Fruit fly (Drosophila melanogaster) whole organism, prepupa: ENCODE data around the gene sna.

Experiments
- CG11294 ChIP-seq: fragments of 200-800 bp; sonication (Bioruptor generic); IDR thresholded peaks from 2 replicates; pipeline ENCODE4 v1.3.6; 2022; ENCODE audit warnings: missing biosample characterization, missing genetic modification characterization
- CG8632 ChIP-seq: fragments of 200-800 bp; sonication (Bioruptor generic); optimal IDR thresholded peaks from 3 replicates; lab custom pipeline; 2016; ENCODE audit warnings: missing biosample characterization, missing genetic modification characterization
- Eip75B ChIP-seq: fragments of 200-800 bp; sonication (Bioruptor generic); optimal IDR thresholded peaks from 3 replicates; lab custom pipeline; 2016; ENCODE audit warnings: missing biosample characterization, missing genetic modification characterization
- Eip78C ChIP-seq: fragments of 200-800 bp; sonication (Bioruptor generic); peaks from one replicate; lab custom pipeline; 2016; ENCODE audit warnings: missing biosample characterization, missing genetic modification characterization
- Hr39 ChIP-seq: fragments of 200-800 bp; sonication (Bioruptor generic); optimal IDR thresholded peaks from 2 replicates; lab custom pipeline; 2016; ENCODE audit warnings: missing biosample characterization, missing genetic modification characterization
- Hr4 ChIP-seq: fragments of 200-800 bp; sonication (Bioruptor generic); optimal IDR thresholded peaks from 3 replicates; lab custom pipeline; 2016; ENCODE audit warnings: missing biosample characterization, missing genetic modification characterization
- Met ChIP-seq: fragments of 200-800 bp; sonication (Bioruptor generic); optimal IDR thresholded peaks from 3 replicates; lab custom pipeline; 2016; ENCODE audit warnings: missing biosample characterization, missing genetic modification characterization
- lz ChIP-seq: fragments of 200-800 bp; sonication (Bioruptor generic); optimal IDR thresholded peaks from 3 replicates; lab custom pipeline; 2016; ENCODE audit warnings: missing biosample characterization, missing genetic modification characterization
- spab ChIP-seq: fragments of 200-800 bp; sonication (Bioruptor generic); optimal IDR thresholded peaks from 2 replicates; lab custom pipeline; 2017; ENCODE audit warnings: missing biosample characterization, mild to moderate bottlenecking, missing genetic modification characterization, missing genetic modification reagents

DNA sequence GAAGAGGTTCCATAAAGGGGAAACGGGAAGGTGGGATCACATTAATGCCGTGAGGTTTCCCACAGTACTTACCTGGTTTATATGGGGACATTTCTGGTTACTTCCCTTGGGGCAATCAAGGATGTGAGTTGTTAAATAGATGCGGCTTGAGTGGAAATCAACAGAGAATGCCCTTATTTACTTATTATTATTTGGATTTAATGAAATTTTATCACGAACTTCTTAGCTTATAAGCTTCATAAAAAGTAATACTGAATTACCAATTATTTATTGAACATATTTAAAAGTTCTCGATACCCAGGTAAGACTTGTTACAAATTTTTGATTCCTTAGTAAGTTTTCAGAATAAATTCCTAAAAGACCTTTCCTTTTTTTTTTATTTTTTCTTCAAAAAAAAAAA, 45.1 kb downstream of the sna start, which contains the start of gene CG4161:
- TF ChIP-seq Hr39 (no peak), CG11294 (GFP tag; lab: Robert Waterston, UW) (no peak), Eip75B (GFP tag; lab: Kevin White, UChicago) (no peak), Eip78C (no peak), CG8632 (GFP tag; lab: Kevin White, UChicago) (no peak), spab (GFP tag; lab: Kevin White, UChicago) (no peak), lz (GFP tag; lab: Kevin White, UChicago) (no peak), Hr4 (GFP tag; lab: Kevin White, UChicago) (no peak), Met (no peak)
